Fruit fly (Drosophila melanogaster) Kc167 (cell line): ENCODE data around the gene egh.

Source experiments
- Myc ChIP-seq: fragments of >200 bp; optimal IDR thresholded peaks from 2 replicates; lab custom pipeline; 2017; ENCODE audit warnings: missing external identifiers
- ttk ChIP-seq: sonication (Bioruptor generic); optimal IDR thresholded peaks from 2 replicates; lab custom pipeline; 2017; ENCODE audit warnings: missing external identifiers

dm6 chrX:2581793-2582503 lies 6.4 kb upstream of the egh start:
- TF ChIP-seq Myc (lab: Kevin White, UChicago) (no peak), ttk (lab: Kevin White, UChicago) (no peak)
